Worm (Caenorhabditis elegans): Measurements from ENCODE around the gene F28C6.10.

- TF ChIP-seq unc-62 (GFP tag; optimal IDR thresholded peaks at IDR 0.05 in 1 of 2): no peak
- TF ChIP-seq unc-62 (tag; optimal IDR thresholded peaks at IDR 0.05): no peak
- no peak for TF ChIP-seq lir-3 (tag; optimal IDR thresholded peaks at IDR 0.05)
- TF ChIP-seq Y48G9A.11 (GFP tag; IDR thresholded peaks at IDR 0.05): no peak
Measured at ce11 chrII:8583035-8583434, 24.7 kb upstream of the F28C6.10 start.
